Fruit fly (Drosophila melanogaster) whole organism, embryonic: ENCODE data around the gene CG43339.

Source experiments
- Abd-B ChIP-seq: fragments of 200-800 bp; sonication (Bioruptor generic); optimal IDR thresholded peaks from 2 replicates; lab custom pipeline; 2018; ENCODE audit warnings: missing biosample characterization, mild to moderate bottlenecking, missing genetic modification characterization, moderate library complexity
- Antp ChIP-seq: fragments of 200-800 bp; sonication (Bioruptor generic); optimal IDR thresholded peaks from 3 replicates; lab custom pipeline; 2016; ENCODE audit warnings: missing biosample characterization, missing genetic modification characterization
- Asciz ChIP-seq: fragments of 200-800 bp; sonication (Bioruptor generic); optimal IDR thresholded peaks from 2 replicates; lab custom pipeline; 2017; ENCODE audit warnings: missing biosample characterization, mild to moderate bottlenecking, missing genetic modification characterization, missing genetic modification reagents
- Awh ChIP-seq: fragments of 200-800 bp; sonication (Bioruptor generic); IDR thresholded peaks from 2 replicates; pipeline ENCODE4, ENCODE4 v1.3.6; 2022; ENCODE audit warnings: missing biosample characterization, missing genetic modification characterization
- CG10209 ChIP-seq: fragments of 200-800 bp; sonication (Bioruptor generic); optimal IDR thresholded peaks from 3 replicates; lab custom pipeline; 2017; ENCODE audit warnings: missing biosample characterization, mild to moderate bottlenecking, missing genetic modification characterization, missing genetic modification reagents
- CG10366 ChIP-seq: fragments of 200-800 bp; sonication (Bioruptor generic); IDR thresholded peaks from 2 replicates; pipeline ENCODE4 v1.3.6; 2022; ENCODE audit warnings: missing biosample characterization, missing genetic modification characterization
- CG10979 ChIP-seq: fragments of 200-800 bp; sonication (Bioruptor generic); optimal IDR thresholded peaks from 2 replicates; lab custom pipeline; 2018; ENCODE audit warnings: missing biosample characterization, mild to moderate bottlenecking, missing genetic modification characterization, moderate library complexity
- CG12219 ChIP-seq: fragments of 200-800 bp; sonication (Bioruptor generic); optimal IDR thresholded peaks from 3 replicates; lab custom pipeline; 2018; ENCODE audit warnings: missing biosample characterization, mild to moderate bottlenecking, missing genetic modification characterization
- CG1233 ChIP-seq: fragments of 200-800 bp; sonication (Bioruptor generic); optimal IDR thresholded peaks from 4 replicates; lab custom pipeline; 2018; ENCODE audit warnings: missing biosample characterization, mild to moderate bottlenecking, missing genetic modification characterization
- CG12942 ChIP-seq: fragments of 200-800 bp; sonication (Bioruptor generic); optimal IDR thresholded peaks from 3 replicates; lab custom pipeline; 2016; ENCODE audit warnings: missing biosample characterization, missing genetic modification characterization
- CG1603 ChIP-seq: fragments of 200-800 bp; sonication (Bioruptor generic); optimal IDR thresholded peaks from 2 replicates; lab custom pipeline; 2019; ENCODE audit warnings: missing biosample characterization, mild to moderate bottlenecking, missing genetic modification characterization, moderate library complexity
- CG17359 ChIP-seq: fragments of 200-800 bp; sonication (Bioruptor generic); optimal IDR thresholded peaks from 3 replicates; lab custom pipeline; 2018; ENCODE audit warnings: missing biosample characterization, mild to moderate bottlenecking, missing genetic modification characterization, moderate library complexity
- CG17912 ChIP-seq: fragments of 200-800 bp; sonication (Bioruptor generic); optimal IDR thresholded peaks from 2 replicates; lab custom pipeline; 2018; ENCODE audit warnings: missing biosample characterization, mild to moderate bottlenecking, missing genetic modification characterization
- CG18011 ChIP-seq: fragments of 200-800 bp; sonication (Bioruptor generic); optimal IDR thresholded peaks from 2 replicates; lab custom pipeline; 2017; ENCODE audit warnings: missing biosample characterization, missing genetic modification characterization, mild to moderate bottlenecking, moderate library complexity, missing genotype
- CG18599 ChIP-seq: fragments of 200-800 bp; sonication (Bioruptor generic); optimal IDR thresholded peaks from 3 replicates; lab custom pipeline; 2017; ENCODE audit warnings: missing biosample characterization, missing genetic modification characterization, mild to moderate bottlenecking, moderate library complexity, missing genetic modification reagents
- CG2129 ChIP-seq: fragments of 200-800 bp; sonication (Bioruptor generic); IDR thresholded peaks from 2 replicates; pipeline ENCODE4 v1.3.6; 2022; ENCODE audit warnings: missing biosample characterization, missing genetic modification characterization; ENCODE audit not compliant: partially characterized antibody
- CG34422 ChIP-seq: fragments of 200-800 bp; sonication (Bioruptor generic); IDR thresholded peaks from 3 replicates; pipeline ENCODE4 v1.3.6; 2022; ENCODE audit warnings: missing biosample characterization, missing genetic modification characterization
- CG3726 ChIP-seq: fragments of 200-800 bp; sonication (Bioruptor generic); IDR thresholded peaks from 3 replicates; pipeline ENCODE4, ENCODE4 v1.3.6; 2022; ENCODE audit warnings: missing biosample characterization, missing genetic modification characterization
- CG4328 ChIP-seq: fragments of 200-800 bp; sonication (Bioruptor generic); optimal IDR thresholded peaks from 3 replicates; lab custom pipeline; 2017; ENCODE audit warnings: missing biosample characterization, missing genetic modification reagents, missing genetic modification characterization
- CG4617 ChIP-seq: fragments of 200-800 bp; sonication (Bioruptor generic); optimal IDR thresholded peaks from 3 replicates; lab custom pipeline; 2016; ENCODE audit warnings: missing biosample characterization, missing genetic modification characterization, borderline replicate concordance
- CG7928 ChIP-seq: fragments of 200-800 bp; sonication (Bioruptor generic); optimal IDR thresholded peaks from 2 replicates; lab custom pipeline; 2017; ENCODE audit warnings: missing biosample characterization, mild to moderate bottlenecking, missing genetic modification characterization
- CG8944 ChIP-seq: fragments of 200-800 bp; sonication (Bioruptor generic); optimal IDR thresholded peaks from 3 replicates; lab custom pipeline; 2016; ENCODE audit warnings: missing biosample characterization, missing genetic modification characterization
- CG9727 ChIP-seq: fragments of 200-800 bp; sonication (Bioruptor generic); optimal IDR thresholded peaks from 3 replicates; lab custom pipeline; 2017; ENCODE audit warnings: missing biosample characterization, mild to moderate bottlenecking, missing genetic modification characterization
- CG9817 ChIP-seq: fragments of 200-800 bp; sonication (Bioruptor generic); optimal IDR thresholded peaks from 2 replicates; lab custom pipeline; 2018; ENCODE audit warnings: missing biosample characterization, mild to moderate bottlenecking, missing genetic modification characterization, moderate library complexity
- D19A ChIP-seq: fragments of 200-800 bp; optimal IDR thresholded peaks from 3 replicates; lab custom pipeline; 2019; ENCODE audit warnings: missing biosample characterization, mild to moderate bottlenecking, missing genetic modification characterization, moderate library complexity
- Deaf1 ChIP-seq: fragments of 200-800 bp; optimal IDR thresholded peaks from 3 replicates; lab custom pipeline; 2019; ENCODE audit warnings: missing biosample characterization, mild to moderate bottlenecking, missing genetic modification characterization, moderate library complexity
- Dp ChIP-seq: fragments of 200-800 bp; sonication (Bioruptor generic); optimal IDR thresholded peaks from 2 replicates; lab custom pipeline; 2018; ENCODE audit warnings: missing biosample characterization, mild to moderate bottlenecking, missing genetic modification characterization, moderate library complexity
- Elba2 ChIP-seq: fragments of 200-800 bp; sonication (Bioruptor generic); optimal IDR thresholded peaks from 3 replicates; lab custom pipeline; 2016; ENCODE audit warnings: missing biosample characterization, missing genetic modification characterization
- HHEX ChIP-seq: fragments of 200-800 bp; sonication (Bioruptor generic); optimal IDR thresholded peaks from 3 replicates; lab custom pipeline; 2017; ENCODE audit warnings: missing biosample characterization, mild to moderate bottlenecking, missing genetic modification characterization, missing genetic modification reagents
- Hr51 ChIP-seq, 2 experiments: fragments of 200-800 bp; sonication (Bioruptor generic); optimal IDR thresholded peaks; 2 replicates in 1 of 2; 3 replicates in 1 of 2; lab custom pipeline; 2016 to 2018; ENCODE audit warnings: missing biosample characterization in 2 of 2, missing genetic modification characterization in 2 of 2, mild to moderate bottlenecking in 1 of 2, moderate library complexity in 1 of 2
- Rfx ChIP-seq: fragments of 200-800 bp; sonication (Bioruptor generic); IDR thresholded peaks from 2 replicates; pipeline ENCODE4 v1.3.6; 2022; ENCODE audit warnings: missing biosample characterization, missing genetic modification characterization
- TFAM ChIP-seq: fragments of 200-800 bp; sonication (Bioruptor generic); optimal IDR thresholded peaks from 2 replicates; lab custom pipeline; 2017; ENCODE audit warnings: missing biosample characterization, missing genetic modification characterization, inconsistent platforms
- Taf1 ChIP-seq: fragments of 200-800 bp; sonication (Bioruptor generic); IDR thresholded peaks from 2 replicates; pipeline ENCODE4 v1.3.6; 2022; ENCODE audit warnings: missing biosample characterization, missing genetic modification characterization
- Usf ChIP-seq: fragments of 200-800 bp; sonication (Bioruptor generic); optimal IDR thresholded peaks from 2 replicates; lab custom pipeline; 2017; ENCODE audit warnings: missing genotype, missing biosample characterization, missing genetic modification characterization
- abd-A ChIP-seq: fragments of 200-800 bp; sonication (Bioruptor generic); optimal IDR thresholded peaks from 3 replicates; lab custom pipeline; 2019; ENCODE audit warnings: missing biosample characterization, mild to moderate bottlenecking, missing genetic modification characterization, moderate library complexity
- bsh ChIP-seq, 2 experiments: fragments of 200-800 bp; sonication (Bioruptor generic); optimal IDR thresholded peaks; 2 replicates each; lab custom pipeline; 2017 to 2018; ENCODE audit warnings: mild to moderate bottlenecking in 2 of 2, missing biosample characterization in 2 of 2, missing genetic modification characterization in 2 of 2, moderate library complexity in 1 of 2
- cwo ChIP-seq: fragments of 200-800 bp; sonication (Bioruptor generic); optimal IDR thresholded peaks from 3 replicates; lab custom pipeline; 2017; ENCODE audit warnings: missing biosample characterization, missing genetic modification characterization, mild to moderate bottlenecking, moderate library complexity, missing genetic modification reagents
- en ChIP-seq: fragments of 200-800 bp; sonication (Bioruptor generic); optimal IDR thresholded peaks from 2 replicates; lab custom pipeline; 2016; ENCODE audit warnings: missing biosample characterization, missing genetic modification characterization
- fd64A ChIP-seq: fragments of 200-800 bp; sonication (Bioruptor generic); optimal IDR thresholded peaks from 3 replicates; lab custom pipeline; 2018; ENCODE audit warnings: missing biosample characterization, mild to moderate bottlenecking, missing genetic modification characterization
- gem ChIP-seq: fragments of 200-800 bp; sonication (Bioruptor generic); optimal IDR thresholded peaks from 2 replicates; lab custom pipeline; 2019; ENCODE audit warnings: missing biosample characterization, mild to moderate bottlenecking, missing genetic modification characterization, moderate library complexity
- grn ChIP-seq: fragments of 200-800 bp; sonication (Bioruptor generic); optimal IDR thresholded peaks from 3 replicates; lab custom pipeline; 2017; ENCODE audit warnings: missing biosample characterization, missing genetic modification characterization
- gt ChIP-seq: fragments of 200-800 bp; sonication (Bioruptor generic); IDR thresholded peaks from 2 replicates; pipeline ENCODE4 v1.3.6; 2022; ENCODE audit warnings: missing biosample characterization, missing genetic modification characterization
- sc ChIP-seq, 3 experiments: fragments of >200 bp in 2 of 3; fragments of 200-800 bp in 1 of 3; sonication (Bioruptor generic) in 1 of 3; optimal IDR thresholded peaks; 2 replicates in 2 of 3; 3 replicates in 1 of 3; lab custom pipeline; 2017; ENCODE audit warnings: mild to moderate bottlenecking in 1 of 3, missing biosample characterization in 1 of 3, missing genetic modification characterization in 1 of 3, missing genetic modification reagents in 1 of 3
- sd ChIP-seq: fragments of 200-800 bp; sonication (Bioruptor generic); optimal IDR thresholded peaks from 3 replicates; lab custom pipeline; 2018; ENCODE audit warnings: missing biosample characterization, mild to moderate bottlenecking, missing genetic modification characterization, moderate library complexity
- slbo ChIP-seq: fragments of 200-800 bp; sonication (Bioruptor generic); IDR thresholded peaks from 2 replicates; pipeline ENCODE4 v1.3.6; 2022; ENCODE audit warnings: missing biosample characterization, missing genetic modification characterization
- sob ChIP-seq: fragments of 200-800 bp; sonication (Bioruptor generic); IDR thresholded peaks from 2 replicates; pipeline ENCODE4 v1.3.6; 2022; ENCODE audit warnings: missing biosample characterization, missing genetic modification characterization
- vvl ChIP-seq: fragments of 200-800 bp; sonication (Bioruptor generic); IDR thresholded peaks from 2 replicates; pipeline ENCODE4 v1.3.6; 2022; ENCODE audit warnings: missing biosample characterization, missing genetic modification characterization
- wor ChIP-seq: fragments of 200-800 bp; sonication (Bioruptor generic); IDR thresholded peaks from 2 replicates; pipeline ENCODE4 v1.3.6; 2022; ENCODE audit warnings: missing biosample characterization, missing genetic modification characterization

Gene CG43339

dm6 chr2L:18717365-18718011, 44.4 kb upstream of the CG43339 start (continued):
- peak in 1 of 2 experiments; percentile 0 for TF ChIP-seq bsh (GFP tag; optimal IDR thresholded peaks at IDR 0.05; lab: Kevin White, UChicago)
- TF ChIP-seq CG10366 (GFP tag; lab: Robert Waterston, UW), result no peak
- no peak for TF ChIP-seq CG7928 (GFP tag; lab: Kevin White, UChicago)
- no peak for TF ChIP-seq Usf (GFP tag; lab: Kevin White, UChicago)
- peak; percentile 43 for TF ChIP-seq Deaf1 (tag; lab: Kevin White, UChicago)
- peak; percentile 36 for TF ChIP-seq HHEX
- peak; percentile 50 for TF ChIP-seq Asciz (GFP tag; lab: Kevin White, UChicago)
- TF ChIP-seq wor (GFP tag; lab: Robert Waterston, UW), result no peak
- no peak for TF ChIP-seq Abd-B
- no peak for TF ChIP-seq CG34422 (GFP tag; lab: Robert Waterston, UW)
- no peak for TF ChIP-seq CG2129
- TF ChIP-seq CG10979, result peak; percentile 33
- TF ChIP-seq CG9817 (tag; lab: Kevin White, UChicago), result no peak
- TF ChIP-seq CG3726 (GFP tag; lab: Robert Waterston, UW), result no peak
- TF ChIP-seq grn, result peak; percentile 45
- TF ChIP-seq slbo (GFP tag; lab: Robert Waterston, UW), result no peak
- TF ChIP-seq CG4617 (GFP tag; lab: Kevin White, UChicago), result no peak
- no peak for TF ChIP-seq Hr51 (GFP tag; optimal IDR thresholded peaks at IDR 0.05; lab: Kevin White, UChicago)
- no peak for TF ChIP-seq abd-A (tag; lab: Kevin White, UChicago)
- peak; percentile 15 for TF ChIP-seq CG10209 (GFP tag; lab: Kevin White, UChicago)
- TF ChIP-seq sc (optimal IDR thresholded peaks at IDR 0.05; lab: Kevin White, UChicago), result no peak
- no peak for TF ChIP-seq sc (GFP tag; optimal IDR thresholded peaks at IDR 0.05; lab: Kevin White, UChicago)
- peak; percentile 18 for TF ChIP-seq CG17359
- TF ChIP-seq CG9727 (GFP tag; lab: Kevin White, UChicago), result no peak
- TF ChIP-seq CG18011 (GFP tag; lab: Kevin White, UChicago), result no peak
- TF ChIP-seq D19A (tag; lab: Kevin White, UChicago), result no peak
- TF ChIP-seq CG1603 (tag; lab: Kevin White, UChicago), result peak; percentile 17
- no peak for TF ChIP-seq en (GFP tag; lab: Kevin White, UChicago)
- TF ChIP-seq gem (tag; lab: Kevin White, UChicago), result peak; percentile 15
- no peak for TF ChIP-seq Dp (GFP tag; lab: Kevin White, UChicago)
- TF ChIP-seq Awh, result 0 out of 2 replicates have a peak, but pooled peaks have one; percentile 18
- TF ChIP-seq CG18599 (GFP tag; lab: Kevin White, UChicago), result peak; percentile 22
- no peak for TF ChIP-seq TFAM
- no peak for TF ChIP-seq fd64A (GFP tag; lab: Kevin White, UChicago)
- no peak for TF ChIP-seq Antp (GFP tag; lab: Kevin White, UChicago)
- no peak for TF ChIP-seq CG8944
- TF ChIP-seq CG12219, result peak; percentile 24
- no peak for TF ChIP-seq gt (GFP tag; lab: Robert Waterston, UW)
- TF ChIP-seq CG1233 (GFP tag; lab: Kevin White, UChicago), result no peak
- TF ChIP-seq Rfx, result peak; percentile 19; the same call in 1 of the 2 replicates
- TF ChIP-seq vvl (GFP tag; lab: Robert Waterston, UW), result peak; percentile 21; the same call in 1 of the 2 replicates
- peak; percentile 18 for TF ChIP-seq cwo (GFP tag; lab: Kevin White, UChicago)
- no peak for TF ChIP-seq sd (tag; lab: Kevin White, UChicago)
- TF ChIP-seq CG4328 (GFP tag; lab: Kevin White, UChicago), result no peak
- no peak for TF ChIP-seq CG17912 (GFP tag; lab: Kevin White, UChicago)
- no peak for TF ChIP-seq Elba2
- TF ChIP-seq sob, result 0 out of 2 replicates have a peak, but pooled peaks have one; percentile 25
- no peak for TF ChIP-seq CG12942 (GFP tag; lab: Kevin White, UChicago)
- TF ChIP-seq Taf1 (GFP tag; lab: Robert Waterston, UW), result no peak
